Fruit fly (Drosophila melanogaster) whole organism: ENCODE measurements around the gene Trc8.

Experiments used
- CG8478 ChIP-seq: fragments of >200 bp; optimal IDR thresholded peaks from 2 replicates; lab custom pipeline; 2018; ENCODE audit warnings: inconsistent platforms
- Dll ChIP-seq: fragments of >200 bp; optimal IDR thresholded peaks from 2 replicates; lab custom pipeline; 2017
- EcR ChIP-seq, 2 experiments: fragments of >200 bp; optimal IDR thresholded peaks; 2 replicates each; lab custom pipeline; 2017; ENCODE audit warnings: missing biosample characterization in 2 of 2, missing genetic modification characterization in 2 of 2, missing genetic modification reagents in 2 of 2
- pan ChIP-seq: fragments of >200 bp; optimal IDR thresholded peaks from 2 replicates; lab custom pipeline; 2017
- psq ChIP-seq: fragments of >200 bp; optimal IDR thresholded peaks from 2 replicates; lab custom pipeline; 2017
- usp ChIP-seq: fragments of >200 bp; optimal IDR thresholded peaks from 2 replicates; lab custom pipeline; 2017; ENCODE audit warnings: missing biosample characterization, missing genetic modification characterization, mixed read lengths

Gene Trc8

DNA sequence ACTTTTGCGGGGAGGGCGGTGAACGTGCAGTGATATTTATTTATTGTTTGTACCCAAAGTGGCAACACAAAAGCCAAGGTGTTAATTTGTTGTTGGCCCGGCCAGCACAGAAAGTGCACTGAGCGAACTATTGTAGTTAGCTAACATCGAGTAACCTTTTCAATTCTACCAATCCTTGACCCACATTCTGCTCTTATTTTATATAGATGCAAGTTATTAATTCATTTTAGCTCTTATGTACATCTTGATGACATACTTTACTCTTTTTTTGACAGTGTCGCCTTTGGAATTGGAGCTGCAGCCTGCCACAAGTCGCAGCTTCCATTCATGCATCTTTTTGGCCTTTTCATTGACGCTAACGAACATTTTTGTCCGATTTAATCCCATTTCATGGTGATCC is 34.8 kb upstream of the Trc8 start:
- no peak for TF ChIP-seq pan (lab: Kevin White, UChicago)
- TF ChIP-seq EcR (GFP tag; optimal IDR thresholded peaks at IDR 0.05; lab: Kevin White, UChicago): no peak
- no peak for TF ChIP-seq psq (lab: Kevin White, UChicago)
- TF ChIP-seq CG8478 (lab: Kevin White, UChicago): no peak
- no peak for TF ChIP-seq usp (GFP tag; lab: Kevin White, UChicago)
- no peak for TF ChIP-seq Dll

DNA sequence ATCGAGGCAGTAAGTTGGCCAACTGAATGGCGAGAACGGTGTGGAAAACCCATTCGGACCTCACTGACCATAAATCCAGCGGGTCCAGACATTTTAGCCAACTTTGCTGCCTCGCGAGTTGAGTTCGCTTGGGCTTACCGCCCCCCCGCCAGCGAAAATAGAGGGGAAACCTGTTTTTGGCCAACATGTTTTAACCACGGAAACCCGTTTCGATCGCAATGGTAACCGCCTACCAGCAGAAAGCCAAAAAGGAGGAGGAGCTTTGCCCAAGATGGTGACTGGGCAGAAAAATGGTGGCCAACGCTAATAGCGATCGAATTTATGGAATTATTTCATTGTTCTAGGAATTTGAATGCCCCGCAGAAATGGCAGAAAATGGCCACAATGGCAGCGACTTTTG is 23.0 kb upstream of the Trc8 start:
- TF ChIP-seq Dll: no peak
- no peak for TF ChIP-seq usp (GFP tag; lab: Kevin White, UChicago)
- TF ChIP-seq pan (lab: Kevin White, UChicago): no peak
- TF ChIP-seq psq (lab: Kevin White, UChicago): no peak
- no peak for TF ChIP-seq EcR (GFP tag; optimal IDR thresholded peaks at IDR 0.05; lab: Kevin White, UChicago)
- TF ChIP-seq CG8478 (lab: Kevin White, UChicago): no peak

DNA sequence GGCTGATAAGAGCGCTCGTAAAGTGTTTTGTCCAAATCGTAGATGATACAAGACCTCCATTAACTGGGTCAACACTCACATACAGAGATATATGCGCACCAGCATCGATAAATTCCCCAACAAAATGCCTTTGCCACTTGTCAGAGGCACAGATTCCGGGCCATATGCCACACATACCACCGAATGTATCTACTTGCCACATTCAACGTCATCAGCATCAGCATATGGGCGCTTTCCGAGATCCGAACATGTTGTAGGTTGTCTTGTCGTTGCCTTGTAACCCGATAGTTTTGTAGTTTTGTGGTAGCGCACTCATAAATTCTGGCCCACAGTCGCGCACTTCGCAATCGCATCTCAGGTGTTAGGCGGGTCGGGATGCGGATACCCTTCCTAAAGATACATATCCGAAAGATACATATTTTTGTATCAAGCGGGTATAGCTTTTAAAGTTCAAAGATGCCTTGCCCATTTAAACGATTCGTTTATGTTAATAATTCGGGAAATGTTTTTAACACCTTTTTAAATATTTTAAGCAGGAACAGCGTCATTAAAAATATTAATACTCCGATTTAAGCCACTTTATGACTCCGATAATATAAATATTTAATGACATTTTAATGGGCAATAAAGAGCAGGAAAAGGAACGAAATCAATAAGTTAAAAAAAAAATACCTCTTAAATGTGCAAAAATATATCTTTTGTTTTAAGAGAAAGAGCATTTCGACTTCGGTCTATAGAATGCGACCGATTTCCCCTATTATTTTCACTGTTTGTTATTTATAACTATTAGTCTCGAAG is 20.6 kb upstream of the Trc8 start:
- no peak for TF ChIP-seq CG8478 (lab: Kevin White, UChicago)

DNA sequence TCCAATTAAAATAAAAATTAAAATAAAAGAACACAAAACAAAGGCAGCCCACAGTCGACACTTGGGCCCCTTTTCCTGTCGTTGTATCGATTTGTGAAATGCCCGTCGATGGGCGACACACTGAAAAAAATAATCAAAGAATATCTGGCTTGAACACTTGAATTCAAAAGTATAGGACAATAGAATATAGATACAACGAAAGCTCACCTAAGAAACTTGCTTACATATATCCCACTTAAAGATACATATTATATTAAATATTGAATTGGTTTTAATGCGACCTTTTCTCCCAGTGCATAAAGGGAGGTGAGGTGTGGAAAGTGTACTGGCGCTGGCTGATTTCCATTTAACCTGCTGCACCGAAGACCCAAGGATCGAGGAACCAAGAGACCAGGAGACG is 18.6 kb upstream of the Trc8 start:
- no peak for TF ChIP-seq pan (lab: Kevin White, UChicago)
- no peak for TF ChIP-seq EcR (GFP tag; optimal IDR thresholded peaks at IDR 0.05; lab: Kevin White, UChicago)
- no peak for TF ChIP-seq CG8478 (lab: Kevin White, UChicago)
- no peak for TF ChIP-seq Dll
- TF ChIP-seq psq (lab: Kevin White, UChicago): no peak

DNA sequence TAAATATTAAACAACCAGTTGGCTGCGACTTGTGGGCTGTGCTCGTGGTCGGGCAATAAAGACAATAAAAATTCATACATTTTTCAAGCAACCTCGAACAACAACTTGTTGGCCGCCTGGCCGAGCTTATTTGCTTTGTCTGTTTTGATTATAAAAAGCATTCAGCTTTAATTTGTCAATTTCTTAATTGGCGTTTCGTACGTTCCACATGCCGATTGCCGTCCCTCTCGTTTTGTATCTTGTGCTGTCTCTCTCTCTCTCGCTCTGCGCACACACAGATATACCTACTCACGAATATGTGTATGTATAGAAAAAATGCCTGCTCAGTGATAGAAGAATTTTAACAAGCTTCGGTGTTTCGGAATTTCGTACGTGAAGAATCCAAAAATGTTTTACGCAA is 16.6 kb upstream of the Trc8 start:
- TF ChIP-seq pan (lab: Kevin White, UChicago) (no peak), psq (lab: Kevin White, UChicago) (no peak), usp (GFP tag; lab: Kevin White, UChicago) (no peak), EcR (GFP tag; optimal IDR thresholded peaks at IDR 0.05; lab: Kevin White, UChicago) (no peak), Dll (no peak), CG8478 (lab: Kevin White, UChicago) (no peak)

DNA sequence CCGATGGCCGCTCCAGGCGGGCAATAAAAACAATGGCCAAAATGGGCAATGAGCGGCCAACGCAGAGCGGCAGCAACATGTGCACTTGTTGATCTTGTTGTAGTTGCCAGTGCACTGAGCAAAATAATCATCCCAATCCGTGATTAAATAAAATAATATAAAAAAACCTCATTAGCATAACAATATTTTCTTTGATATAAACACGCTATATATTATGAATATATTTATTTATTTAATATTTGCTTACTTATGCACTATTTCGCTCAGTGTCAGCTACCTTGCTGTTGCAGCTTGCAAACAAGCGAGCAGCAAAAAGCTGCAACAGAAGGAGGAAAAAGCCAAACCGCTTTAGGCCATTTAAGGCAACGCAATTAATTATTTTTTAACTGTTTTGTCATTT is 15.7 kb upstream of the Trc8 start:
- TF ChIP-seq EcR (GFP tag; optimal IDR thresholded peaks at IDR 0.05; lab: Kevin White, UChicago): no peak
- TF ChIP-seq usp (GFP tag; lab: Kevin White, UChicago): no peak
- TF ChIP-seq psq (lab: Kevin White, UChicago): no peak
- no peak for TF ChIP-seq pan (lab: Kevin White, UChicago)
- TF ChIP-seq Dll: no peak
- no peak for TF ChIP-seq CG8478 (lab: Kevin White, UChicago)

DNA sequence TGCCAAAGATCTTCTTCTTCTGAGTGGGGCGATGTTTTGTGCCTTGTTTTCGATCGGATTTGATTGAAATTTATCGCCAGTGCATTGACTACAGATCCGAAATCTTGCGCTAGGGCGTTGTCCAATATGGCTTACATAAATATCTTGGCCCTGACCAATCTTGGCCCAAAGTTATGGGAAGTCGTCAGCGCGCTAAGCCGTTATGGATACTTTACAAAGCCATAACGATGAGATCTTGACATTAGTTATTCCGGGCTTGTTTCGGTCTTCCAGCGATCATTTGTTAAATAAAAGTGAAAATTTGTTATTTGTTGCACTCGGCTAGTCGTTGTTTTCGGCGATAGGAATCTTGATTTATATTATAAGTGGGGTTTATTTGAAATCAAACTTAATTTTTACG is 14.9 kb upstream of the Trc8 start:
- TF ChIP-seq CG8478 (lab: Kevin White, UChicago): no peak
- no peak for TF ChIP-seq Dll
- TF ChIP-seq psq (lab: Kevin White, UChicago): no peak
- no peak for TF ChIP-seq usp (GFP tag; lab: Kevin White, UChicago)
- TF ChIP-seq EcR (GFP tag; optimal IDR thresholded peaks at IDR 0.05; lab: Kevin White, UChicago): no peak
- no peak for TF ChIP-seq pan (lab: Kevin White, UChicago)

DNA sequence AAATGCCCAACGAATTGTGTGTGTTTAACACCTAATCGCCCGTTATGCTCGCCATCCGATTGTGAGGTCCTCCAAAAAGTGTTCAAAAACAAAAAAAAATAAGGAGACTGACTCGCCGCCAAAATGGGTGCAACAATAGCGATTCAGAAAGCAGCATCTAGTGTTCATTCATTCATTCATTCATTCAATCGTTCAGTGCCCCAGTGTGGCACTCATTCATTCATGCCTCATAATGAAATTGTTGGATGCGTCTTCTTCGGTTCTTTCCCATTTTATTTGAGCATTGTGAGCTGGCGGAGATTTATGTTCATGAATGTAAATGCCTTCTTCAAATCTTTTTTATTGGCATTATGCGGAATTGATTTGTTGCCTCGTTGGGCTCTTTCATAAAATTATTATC is 14.3 kb upstream of the Trc8 start:
- TF ChIP-seq EcR (GFP tag; optimal IDR thresholded peaks at IDR 0.05; lab: Kevin White, UChicago) (no peak), pan (lab: Kevin White, UChicago) (no peak), psq (lab: Kevin White, UChicago) (no peak), Dll (no peak), CG8478 (lab: Kevin White, UChicago) (no peak), usp (GFP tag; lab: Kevin White, UChicago) (no peak)

DNA sequence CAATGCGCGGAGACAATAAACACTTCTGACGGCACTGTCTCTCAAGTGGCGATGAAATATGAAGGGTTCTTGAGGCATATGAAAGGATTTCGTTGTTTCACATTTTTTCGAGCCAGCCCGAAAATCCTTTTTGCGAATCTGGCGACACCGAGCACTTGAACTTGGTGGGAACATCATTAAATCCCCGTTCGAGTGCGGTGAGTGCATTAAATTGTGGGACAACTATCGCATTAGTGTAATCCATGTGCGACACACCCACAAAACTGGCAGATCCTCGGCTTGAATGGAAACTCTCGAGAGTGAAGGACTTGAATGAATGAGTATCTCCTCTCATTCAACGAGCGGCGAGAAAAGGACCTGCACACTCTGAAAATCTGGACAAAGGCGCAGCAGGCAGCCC is 13.2 kb upstream of the Trc8 start:
- TF ChIP-seq EcR (GFP tag; optimal IDR thresholded peaks at IDR 0.05; lab: Kevin White, UChicago) (no peak), CG8478 (lab: Kevin White, UChicago) (no peak), pan (lab: Kevin White, UChicago) (no peak), Dll (no peak), usp (GFP tag; lab: Kevin White, UChicago) (no peak), psq (lab: Kevin White, UChicago) (no peak)

DNA sequence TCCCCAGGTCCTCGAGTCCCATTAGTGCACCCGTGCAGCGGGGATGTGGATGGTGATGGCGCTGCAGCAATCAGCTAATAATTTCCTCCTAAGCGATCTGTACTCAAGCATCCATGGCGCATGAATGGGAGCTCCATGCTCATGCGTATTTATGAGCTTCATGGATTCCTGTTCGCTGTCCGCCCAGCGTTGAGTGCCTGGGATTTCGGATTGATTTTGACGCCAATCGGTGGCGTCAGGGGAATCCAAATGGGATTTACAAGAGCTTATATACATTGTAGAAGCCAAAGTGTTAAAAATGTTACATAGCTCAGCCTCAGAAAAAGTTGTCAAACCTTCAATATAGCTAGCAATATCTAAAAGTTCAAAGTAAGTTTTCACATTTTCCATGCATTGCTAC is 11.8 kb upstream of the Trc8 start, which contains the start of gene ND-20L:
TSS of gene ND-20L (plus strand) at position 301 of the 400 bp plus-strand sequence.
- no peak for TF ChIP-seq psq (lab: Kevin White, UChicago)
- TF ChIP-seq usp (GFP tag; lab: Kevin White, UChicago): no peak
- no peak for TF ChIP-seq CG8478 (lab: Kevin White, UChicago)
- TF ChIP-seq Dll: no peak
- TF ChIP-seq pan (lab: Kevin White, UChicago): no peak
- TF ChIP-seq EcR (GFP tag; optimal IDR thresholded peaks at IDR 0.05; lab: Kevin White, UChicago): no peak

DNA sequence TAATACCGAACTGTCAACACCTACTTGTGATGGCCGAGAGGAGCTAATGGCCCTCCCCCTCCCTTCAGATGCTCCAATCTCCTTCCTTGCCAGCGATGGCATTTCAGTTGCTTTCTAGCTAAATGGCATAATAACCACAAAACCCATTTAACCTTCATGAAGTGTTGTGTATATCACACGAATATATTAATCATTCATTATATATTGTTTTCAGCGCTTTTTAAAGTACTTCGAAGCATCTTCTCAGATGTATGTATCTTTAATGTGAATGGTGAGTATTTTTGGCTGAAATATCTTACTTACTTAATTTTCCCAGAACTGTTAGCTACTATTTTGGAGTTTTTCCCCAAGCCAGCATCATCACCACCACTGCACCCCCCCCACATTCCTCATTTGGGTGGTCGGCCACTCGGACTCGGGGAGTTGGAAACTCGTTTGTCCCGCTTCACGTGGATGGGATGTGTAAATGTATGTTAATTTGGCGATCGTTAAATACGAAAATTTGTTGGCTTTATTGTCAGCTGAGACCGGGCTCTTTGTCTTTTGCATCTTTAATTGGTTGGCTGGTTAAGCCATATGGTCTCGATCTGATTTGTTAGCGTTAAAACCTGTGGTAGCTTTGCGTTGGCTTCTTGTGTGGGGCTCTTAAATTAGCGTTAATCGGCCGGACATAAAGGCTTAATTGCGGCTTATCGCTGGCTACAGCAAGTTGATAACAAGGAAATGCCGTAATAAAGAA is 8.9 kb upstream of the Trc8 start:
- TF ChIP-seq usp (GFP tag; lab: Kevin White, UChicago) (no peak), pan (lab: Kevin White, UChicago) (no peak), EcR (GFP tag; optimal IDR thresholded peaks at IDR 0.05; lab: Kevin White, UChicago) (no peak), CG8478 (lab: Kevin White, UChicago) (no peak), Dll (no peak), psq (lab: Kevin White, UChicago) (no peak)
